Worm (Caenorhabditis elegans) whole organism, midembryonic: ENCODE data around the gene mtm-9.

Experiments used
- flt-1 ChIP-seq: fragments of 200-800 bp; sonication (Bioruptor generic); IDR thresholded peaks from 2 replicates; pipeline ENCODE4 v1.3.6; 2022; ENCODE audit warnings: missing genetic modification characterization, missing compliant biosample characterization
- klf-2 ChIP-seq: fragments of 200-800 bp; sonication (Bioruptor generic); conservative IDR thresholded peaks from 2 replicates; pipeline ENCODE4 v1.3.6; 2022; ENCODE audit warnings: missing genetic modification reagents, missing genetic modification characterization, missing compliant biosample characterization
- ztf-29 ChIP-seq: fragments of 200-800 bp; sonication (Bioruptor generic); IDR thresholded peaks from 2 replicates; pipeline ENCODE4 v1.3.6; 2022; ENCODE audit warnings: missing genetic modification reagents, missing genetic modification characterization, missing compliant biosample characterization

DNA sequence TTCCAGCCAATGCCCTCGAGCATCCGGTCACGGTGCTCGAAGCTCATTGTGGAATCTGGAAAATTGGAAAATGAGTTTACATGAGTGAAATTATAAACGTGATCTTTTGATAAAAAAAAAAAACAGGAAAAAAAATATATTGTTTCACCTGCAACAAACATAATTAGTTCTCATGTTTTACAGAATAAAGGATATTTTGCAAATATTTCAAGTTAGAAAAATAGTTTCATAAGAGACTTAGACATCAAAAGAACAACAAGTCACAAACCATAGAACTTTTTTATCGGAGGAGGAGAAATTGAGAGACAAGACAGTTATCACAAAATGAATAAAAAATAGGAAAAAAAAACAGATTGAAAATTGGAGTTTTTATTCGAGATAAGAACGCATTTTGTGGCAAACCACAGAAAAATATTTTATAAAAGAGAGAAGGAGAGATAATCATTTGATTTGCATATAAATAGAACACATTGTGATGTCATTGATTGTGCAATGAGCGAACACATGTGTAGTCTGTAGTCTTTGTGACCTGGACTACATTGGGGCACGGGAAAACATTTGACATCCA lies 40.9 kb downstream of the mtm-9 start, which contains the start of gene R08F11.1:
- TF ChIP-seq ztf-29 (GFP tag; lab: Robert Waterston, UW) (no peak), flt-1 (GFP tag; lab: Robert Waterston, UW) (no peak), klf-2 (GFP tag; lab: Robert Waterston, UW) (no peak)
